Fruit fly (Drosophila melanogaster) whole organism, embryonic: Measurements from ENCODE around the gene mRpL12.

Source experiments
- ATbp ChIP-seq: fragments of 200-800 bp; sonication (Bioruptor generic); optimal IDR thresholded peaks from 2 replicates; lab custom pipeline; 2017; ENCODE audit warnings: missing biosample characterization, mild to moderate bottlenecking, missing genetic modification characterization, missing genetic modification reagents
- Atf6 ChIP-seq: fragments of 200-800 bp; sonication (Bioruptor generic); IDR thresholded peaks from 2 replicates; pipeline ENCODE4 v1.3.6; 2022; ENCODE audit warnings: missing biosample characterization, missing genetic modification characterization
- CG10209 ChIP-seq: fragments of 200-800 bp; sonication (Bioruptor generic); optimal IDR thresholded peaks from 3 replicates; lab custom pipeline; 2017; ENCODE audit warnings: missing biosample characterization, mild to moderate bottlenecking, missing genetic modification characterization, missing genetic modification reagents
- CG10267 ChIP-seq: fragments of 200-800 bp; sonication (Bioruptor generic); optimal IDR thresholded peaks from 2 replicates; lab custom pipeline; 2018; ENCODE audit warnings: missing biosample characterization, mild to moderate bottlenecking, missing genetic modification characterization, moderate library complexity
- CG10431 ChIP-seq: fragments of 200-800 bp; sonication (Bioruptor generic); optimal IDR thresholded peaks from 3 replicates; lab custom pipeline; 2018; ENCODE audit warnings: missing biosample characterization, mild to moderate bottlenecking, missing genetic modification characterization
- CG10654 ChIP-seq: fragments of 200-800 bp; sonication (Bioruptor generic); optimal IDR thresholded peaks from 2 replicates; lab custom pipeline; 2016; ENCODE audit warnings: missing biosample characterization, missing genetic modification characterization
- CG10959 ChIP-seq: fragments of 200-800 bp; sonication (Bioruptor generic); IDR thresholded peaks from 2 replicates; pipeline ENCODE4 v1.3.6; 2022; ENCODE audit warnings: missing biosample characterization, missing genetic modification characterization
- CG12744 ChIP-seq: fragments of 200-800 bp; sonication (Bioruptor generic); optimal IDR thresholded peaks from 2 replicates; lab custom pipeline; 2016; ENCODE audit warnings: missing biosample characterization, missing genetic modification characterization
- CG12769 ChIP-seq: fragments of 200-800 bp; sonication (Bioruptor generic); optimal IDR thresholded peaks from 2 replicates; lab custom pipeline; 2019; ENCODE audit warnings: missing biosample characterization, mild to moderate bottlenecking, missing genetic modification characterization, moderate library complexity
- CG14441 ChIP-seq: fragments of 200-800 bp; sonication (Bioruptor generic); IDR thresholded peaks from 2 replicates; pipeline ENCODE4 v1.3.6; 2022; ENCODE audit warnings: missing biosample characterization, missing genetic modification characterization
- CG14710 ChIP-seq: fragments of 200-800 bp; sonication (Bioruptor generic); optimal IDR thresholded peaks from 3 replicates; lab custom pipeline; 2019; ENCODE audit warnings: missing biosample characterization, mild to moderate bottlenecking, missing genetic modification characterization, moderate library complexity
- CG15601 ChIP-seq: fragments of 200-800 bp; sonication (Bioruptor generic); optimal IDR thresholded peaks from 3 replicates; lab custom pipeline; 2019; ENCODE audit warnings: missing biosample characterization, mild to moderate bottlenecking, missing genetic modification characterization, moderate library complexity
- CG16813 ChIP-seq: fragments of 200-800 bp; sonication (Bioruptor generic); IDR thresholded peaks from 3 replicates; pipeline ENCODE4 v1.3.6; 2022; ENCODE audit warnings: missing biosample characterization, missing genetic modification characterization; ENCODE audit not compliant: partially characterized antibody
- CG17912 ChIP-seq: fragments of 200-800 bp; sonication (Bioruptor generic); optimal IDR thresholded peaks from 2 replicates; lab custom pipeline; 2018; ENCODE audit warnings: missing biosample characterization, mild to moderate bottlenecking, missing genetic modification characterization
- CG18599 ChIP-seq: fragments of 200-800 bp; sonication (Bioruptor generic); optimal IDR thresholded peaks from 3 replicates; lab custom pipeline; 2017; ENCODE audit warnings: missing biosample characterization, missing genetic modification characterization, mild to moderate bottlenecking, moderate library complexity, missing genetic modification reagents
- CG3065 ChIP-seq: fragments of 200-800 bp; sonication (Bioruptor generic); optimal IDR thresholded peaks from 2 replicates; lab custom pipeline; 2016; ENCODE audit warnings: missing biosample characterization, missing genetic modification characterization
- CG32532 ChIP-seq: fragments of 200-800 bp; sonication (Bioruptor generic); IDR thresholded peaks from 2 replicates; pipeline ENCODE4 v1.3.6; 2022; ENCODE audit warnings: missing biosample characterization, missing genetic modification characterization
- CG43689 ChIP-seq: fragments of 200-800 bp; sonication (Bioruptor generic); IDR thresholded peaks from 2 replicates; pipeline ENCODE4 v1.3.6; 2022; ENCODE audit warnings: missing biosample characterization, missing genetic modification characterization
- CG4854 ChIP-seq: fragments of 200-800 bp; sonication (Bioruptor generic); optimal IDR thresholded peaks from 2 replicates; lab custom pipeline; 2016; ENCODE audit warnings: missing biosample characterization, missing genetic modification characterization, inconsistent platforms
- CG7357 ChIP-seq: fragments of 200-800 bp; sonication (Bioruptor generic); IDR thresholded peaks from 3 replicates; pipeline ENCODE4 v1.3.6; 2022; ENCODE audit warnings: missing biosample characterization, missing genetic modification characterization
- CG7963 ChIP-seq: fragments of 200-800 bp; sonication (Bioruptor generic); IDR thresholded peaks from 3 replicates; pipeline ENCODE4 v1.3.6; 2022; ENCODE audit warnings: missing biosample characterization, missing genetic modification characterization; ENCODE audit not compliant: partially characterized antibody
- CG8089 ChIP-seq: fragments of 200-800 bp; sonication (Bioruptor generic); optimal IDR thresholded peaks from 3 replicates; lab custom pipeline; 2016; ENCODE audit warnings: missing biosample characterization, missing genetic modification characterization
- CG9437 ChIP-seq: fragments of 200-800 bp; sonication (Bioruptor generic); optimal IDR thresholded peaks from 2 replicates; lab custom pipeline; 2018; ENCODE audit warnings: missing biosample characterization, mild to moderate bottlenecking, missing genetic modification characterization
- Elba2 ChIP-seq: fragments of 200-800 bp; sonication (Bioruptor generic); optimal IDR thresholded peaks from 3 replicates; lab custom pipeline; 2016; ENCODE audit warnings: missing biosample characterization, missing genetic modification characterization
- Hand ChIP-seq: fragments of 200-800 bp; sonication (Bioruptor generic); optimal IDR thresholded peaks from 2 replicates; lab custom pipeline; 2017; ENCODE audit warnings: mild to moderate bottlenecking, missing biosample characterization, missing genetic modification reagents, missing genetic modification characterization
- Hey ChIP-seq: fragments of 200-800 bp; sonication (Bioruptor generic); optimal IDR thresholded peaks from 3 replicates; lab custom pipeline; 2018; ENCODE audit warnings: missing biosample characterization, mild to moderate bottlenecking, missing genetic modification characterization
- Hr51 ChIP-seq, 2 experiments: fragments of 200-800 bp; sonication (Bioruptor generic); optimal IDR thresholded peaks; 2 replicates in 1 of 2; 3 replicates in 1 of 2; lab custom pipeline; 2016 to 2018; ENCODE audit warnings: missing biosample characterization in 2 of 2, missing genetic modification characterization in 2 of 2, mild to moderate bottlenecking in 1 of 2, moderate library complexity in 1 of 2
- MBD-R2 ChIP-seq: fragments of 200-800 bp; sonication (Bioruptor generic); IDR thresholded peaks from 2 replicates; pipeline ENCODE4 v1.3.6; 2022; ENCODE audit warnings: missing biosample characterization, missing genetic modification characterization
- Mes4 ChIP-seq: fragments of 200-800 bp; sonication (Bioruptor generic); optimal IDR thresholded peaks from 2 replicates; lab custom pipeline; 2016; ENCODE audit warnings: missing biosample characterization, missing genetic modification characterization
- NC2β ChIP-seq: fragments of 200-800 bp; sonication (Bioruptor generic); optimal IDR thresholded peaks from 2 replicates; lab custom pipeline; 2016; ENCODE audit warnings: missing biosample characterization, missing genetic modification characterization
- Sox100B ChIP-seq: fragments of 200-800 bp; sonication (Bioruptor generic); optimal IDR thresholded peaks from 3 replicates; lab custom pipeline; 2018; ENCODE audit warnings: missing biosample characterization, mild to moderate bottlenecking, missing genetic modification characterization
- Stat92E ChIP-seq, 3 experiments: fragments of >200 bp in 2 of 3; fragments of 200-800 bp in 1 of 3; sonication (Bioruptor generic) in 1 of 3; optimal IDR thresholded peaks; 2 replicates each; lab custom pipeline; 2017 to 2019; ENCODE audit warnings: missing biosample characterization in 3 of 3, missing genetic modification characterization in 3 of 3, mild to moderate bottlenecking in 1 of 3, moderate library complexity in 1 of 3
- TFAM ChIP-seq: fragments of 200-800 bp; sonication (Bioruptor generic); optimal IDR thresholded peaks from 2 replicates; lab custom pipeline; 2017; ENCODE audit warnings: missing biosample characterization, missing genetic modification characterization, inconsistent platforms
- Vsx1 ChIP-seq: fragments of 200-800 bp; sonication (Bioruptor generic); optimal IDR thresholded peaks from 2 replicates; lab custom pipeline; 2017; ENCODE audit warnings: missing biosample characterization, mild to moderate bottlenecking, missing genetic modification characterization, missing genetic modification reagents
- Xrp1 ChIP-seq: fragments of 200-800 bp; sonication (Bioruptor generic); IDR thresholded peaks from 2 replicates; pipeline ENCODE4 v1.3.6; 2022; ENCODE audit warnings: missing biosample characterization, missing genetic modification characterization
- az2 ChIP-seq: fragments of 200-800 bp; sonication (Bioruptor generic); optimal IDR thresholded peaks from 3 replicates; lab custom pipeline; 2016; ENCODE audit warnings: missing biosample characterization, missing genetic modification characterization
- cato ChIP-seq: fragments of 200-800 bp; sonication (Bioruptor generic); optimal IDR thresholded peaks from 2 replicates; lab custom pipeline; 2016; ENCODE audit warnings: missing biosample characterization, missing genetic modification characterization, borderline replicate concordance
- corto ChIP-seq: fragments of 200-800 bp; sonication (Bioruptor generic); optimal IDR thresholded peaks from 2 replicates; lab custom pipeline; 2016; ENCODE audit warnings: missing biosample characterization, mild to moderate bottlenecking, missing genetic modification characterization, moderate library complexity
- emc ChIP-seq: fragments of 200-800 bp; sonication (Bioruptor generic); optimal IDR thresholded peaks from 2 replicates; lab custom pipeline; 2016; ENCODE audit warnings: missing biosample characterization, missing genetic modification characterization
- knrl ChIP-seq: fragments of 200-800 bp; sonication (Bioruptor generic); IDR thresholded peaks from 3 replicates; pipeline ENCODE4 v1.3.6; 2022; ENCODE audit warnings: missing biosample characterization, missing genetic modification characterization; ENCODE audit not compliant: partially characterized antibody
- peb ChIP-seq: fragments of 200-800 bp; sonication (Bioruptor generic); IDR thresholded peaks from 2 replicates; pipeline ENCODE4 v1.3.6; 2022; ENCODE audit warnings: missing biosample characterization, missing genetic modification characterization
- phol ChIP-seq: fragments of 200-800 bp; sonication (Bioruptor generic); optimal IDR thresholded peaks from 3 replicates; lab custom pipeline; 2018; ENCODE audit warnings: missing biosample characterization, mild to moderate bottlenecking, missing genetic modification characterization, moderate library complexity
- ro ChIP-seq: fragments of 200-800 bp; sonication (Bioruptor generic); IDR thresholded peaks from 2 replicates; pipeline ENCODE4 v1.3.6; 2022; ENCODE audit warnings: missing biosample characterization, missing genetic modification characterization
- slbo ChIP-seq: fragments of 200-800 bp; sonication (Bioruptor generic); IDR thresholded peaks from 2 replicates; pipeline ENCODE4 v1.3.6; 2022; ENCODE audit warnings: missing biosample characterization, missing genetic modification characterization
- tap ChIP-seq: fragments of 200-800 bp; optimal IDR thresholded peaks from 3 replicates; lab custom pipeline; 2019; ENCODE audit warnings: missing biosample characterization, mild to moderate bottlenecking, missing genetic modification characterization, moderate library complexity
- tgo ChIP-seq: fragments of 200-800 bp; sonication (Bioruptor generic); IDR thresholded peaks from 3 replicates; pipeline ENCODE4 v1.3.6; 2022; ENCODE audit warnings: missing biosample characterization, missing genetic modification characterization
- twi ChIP-seq: fragments of 200-800 bp; optimal IDR thresholded peaks from 2 replicates; lab custom pipeline; 2019; ENCODE audit warnings: missing biosample characterization, mild to moderate bottlenecking, missing genetic modification characterization, moderate library complexity

The mRpL12 gene

DNA sequence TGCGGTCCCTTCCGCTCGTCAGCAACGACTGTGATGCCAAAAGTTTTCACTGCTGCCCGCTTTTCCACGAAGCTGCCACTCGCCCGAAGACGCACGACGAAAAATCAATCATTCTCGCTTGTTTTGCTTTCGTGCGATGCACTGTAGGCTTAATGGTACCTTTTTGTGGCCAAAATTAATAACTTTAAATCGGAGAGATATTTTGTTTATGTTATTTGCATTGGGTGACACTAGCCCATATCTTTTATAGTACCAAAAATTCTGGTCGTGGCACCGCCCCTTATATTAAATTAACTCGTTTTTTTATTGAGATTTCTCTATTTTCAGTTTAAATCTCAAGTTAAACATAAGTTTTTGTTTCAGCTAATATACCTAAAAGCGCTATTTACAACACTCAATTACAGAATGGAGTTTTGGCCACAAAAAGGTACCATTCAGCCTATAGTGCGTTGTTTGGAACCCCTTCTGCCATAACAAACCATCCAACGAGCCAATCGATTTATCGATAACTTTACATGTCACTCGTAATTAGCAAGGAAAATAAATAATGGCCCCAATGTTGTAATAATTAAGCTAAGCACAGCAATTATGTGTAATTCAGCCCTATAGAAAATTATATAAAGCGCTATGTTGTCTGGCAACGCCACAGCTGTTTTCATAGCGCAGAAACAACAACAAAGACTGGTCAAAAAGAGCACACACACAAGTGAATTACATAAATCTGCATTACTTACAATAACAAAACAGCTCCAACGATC, 3.2 kb upstream of the mRpL12 start (continued):
- TF ChIP-seq phol (tag; lab: Kevin White, UChicago) (peak; percentile 73), ATbp (GFP tag; lab: Kevin White, UChicago) (peak; percentile 70), CG32532 (0 out of 2 replicates have a peak, but pooled peaks have one; percentile 9), CG15601 (tag; lab: Kevin White, UChicago) (peak; percentile 40), Xrp1 (GFP tag; lab: Robert Waterston, UW) (peak; percentile 50; the same call in 1 of the 2 replicates), tgo (peak; percentile 50; the same call in 2 of the 3 replicates), Stat92E (GFP tag; optimal IDR thresholded peaks at IDR 0.05; lab: Kevin White, UChicago) (peak in 1 of 3 experiments; percentile 36), CG43689 (GFP tag; lab: Robert Waterston, UW) (no peak), tap (tag; lab: Kevin White, UChicago) (peak; percentile 30), MBD-R2 (GFP tag; lab: Robert Waterston, UW) (peak; percentile 30), emc (GFP tag; lab: Kevin White, UChicago) (no peak), CG10654 (GFP tag; lab: Kevin White, UChicago) (peak; percentile 4), CG3065 (no peak), Hand (peak; percentile 57), peb (GFP tag; lab: Robert Waterston, UW) (0 out of 2 replicates have a peak, but pooled peaks have one; percentile 6), cato (GFP tag; lab: Kevin White, UChicago) (peak; percentile 22), knrl (GFP tag; lab: Robert Waterston, UW) (0 out of 3 replicates have a peak, but pooled peaks have one; percentile 8), CG14710 (peak; percentile 44), CG17912 (GFP tag; lab: Kevin White, UChicago) (no peak), CG9437 (peak; percentile 26), Elba2 (no peak), CG18599 (GFP tag; lab: Kevin White, UChicago) (peak; percentile 82), CG4854 (GFP tag; lab: Kevin White, UChicago) (no peak), CG7357 (GFP tag; lab: Robert Waterston, UW) (peak; percentile 33; the same call in 1 of the 3 replicates), CG12744 (GFP tag; lab: Kevin White, UChicago) (no peak), Sox100B (GFP tag; lab: Kevin White, UChicago) (peak; percentile 84), twi (tag; lab: Kevin White, UChicago) (no peak), ro (GFP tag; lab: Robert Waterston, UW) (no peak), Hey (tag; lab: Kevin White, UChicago) (no peak), NC2β (no peak), CG10209 (GFP tag; lab: Kevin White, UChicago) (peak; percentile 62), Vsx1 (GFP tag; lab: Kevin White, UChicago) (peak; percentile 80), CG10959 (GFP tag; lab: Robert Waterston, UW) (no peak), CG14441 (GFP tag; lab: Robert Waterston, UW) (no peak; the same call in 1 of the 2 replicates), corto (GFP tag; lab: Kevin White, UChicago) (no peak), CG7963 (GFP tag; lab: Robert Waterston, UW) (no peak), CG8089 (GFP tag; lab: Kevin White, UChicago) (peak; percentile 8), az2 (GFP tag; lab: Kevin White, UChicago) (peak; percentile 37), CG10267 (peak; percentile 51), slbo (GFP tag; lab: Robert Waterston, UW) (peak; percentile 25), Mes4 (peak; percentile 37), TFAM (GFP tag; lab: Kevin White, UChicago) (no peak), Atf6 (0 out of 2 replicates have a peak, but pooled peaks have one; percentile 17), Hr51 (GFP tag; optimal IDR thresholded peaks at IDR 0.05; lab: Kevin White, UChicago) (peak in 1 of 2 experiments; percentile 82), CG12769 (tag; lab: Kevin White, UChicago) (peak; percentile 5), CG16813 (GFP tag; lab: Robert Waterston, UW) (peak; percentile 40; the same call in 2 of the 3 replicates), CG10431 (GFP tag; lab: Kevin White, UChicago) (peak; percentile 24)
